Fruit fly (Drosophila melanogaster) whole organism, embryonic: ENCODE results near the gene Rim2.

ENCODE experiments used
- ATbp ChIP-seq: fragments of 200-800 bp; sonication (Bioruptor generic); optimal IDR thresholded peaks from 2 replicates; lab custom pipeline; 2017; ENCODE audit warnings: missing biosample characterization, mild to moderate bottlenecking, missing genetic modification characterization, missing genetic modification reagents
- B-H2 ChIP-seq: fragments of 200-800 bp; sonication (Bioruptor generic); optimal IDR thresholded peaks from 2 replicates; lab custom pipeline; 2018; ENCODE audit warnings: missing biosample characterization, mild to moderate bottlenecking, missing genetic modification characterization
- Blimp-1 ChIP-seq: fragments of 200-800 bp; sonication (Bioruptor generic); optimal IDR thresholded peaks from 3 replicates; lab custom pipeline; 2018; ENCODE audit warnings: missing biosample characterization, missing genetic modification characterization, mild to moderate bottlenecking, moderate library complexity, missing genetic modification reagents
- CG10431 ChIP-seq: fragments of 200-800 bp; sonication (Bioruptor generic); optimal IDR thresholded peaks from 3 replicates; lab custom pipeline; 2018; ENCODE audit warnings: missing biosample characterization, mild to moderate bottlenecking, missing genetic modification characterization
- CG10543 ChIP-seq: fragments of 200-800 bp; sonication (Bioruptor generic); optimal IDR thresholded peaks from 3 replicates; lab custom pipeline; 2017; ENCODE audit warnings: missing biosample characterization, mild to moderate bottlenecking, missing genetic modification characterization, moderate library complexity
- CG12299 ChIP-seq: fragments of 200-800 bp; sonication (Bioruptor generic); optimal IDR thresholded peaks from 2 replicates; lab custom pipeline; 2018; ENCODE audit warnings: missing biosample characterization, mild to moderate bottlenecking, missing genetic modification characterization
- CG13775 ChIP-seq: fragments of 200-800 bp; sonication (Bioruptor generic); optimal IDR thresholded peaks from 3 replicates; lab custom pipeline; 2017; ENCODE audit warnings: missing biosample characterization, mild to moderate bottlenecking, missing genetic modification characterization
- CG1529 ChIP-seq: fragments of 200-800 bp; sonication (Bioruptor generic); optimal IDR thresholded peaks from 3 replicates; lab custom pipeline; 2018; ENCODE audit warnings: missing biosample characterization, missing genetic modification characterization
- CG17802 ChIP-seq: fragments of 200-800 bp; sonication (Bioruptor generic); optimal IDR thresholded peaks from 2 replicates; lab custom pipeline; 2018; ENCODE audit warnings: missing biosample characterization, mild to moderate bottlenecking, missing genetic modification characterization, moderate library complexity
- CG2712 ChIP-seq: fragments of 200-800 bp; optimal IDR thresholded peaks from 3 replicates; lab custom pipeline; 2019; ENCODE audit warnings: missing biosample characterization, mild to moderate bottlenecking, missing genetic modification characterization, moderate library complexity
- CG2889 ChIP-seq: fragments of 200-800 bp; sonication (Bioruptor generic); IDR thresholded peaks from 3 replicates; pipeline ENCODE4 v1.3.6; 2022; ENCODE audit warnings: missing biosample characterization, missing genetic modification characterization
- CG3065 ChIP-seq: fragments of 200-800 bp; sonication (Bioruptor generic); optimal IDR thresholded peaks from 2 replicates; lab custom pipeline; 2016; ENCODE audit warnings: missing biosample characterization, missing genetic modification characterization
- CG6765 ChIP-seq: fragments of 200-800 bp; sonication (Bioruptor generic); optimal IDR thresholded peaks from 3 replicates; lab custom pipeline; 2017; ENCODE audit warnings: missing biosample characterization, mild to moderate bottlenecking, missing genetic modification characterization
- CG6813 ChIP-seq: fragments of 200-800 bp; sonication (Bioruptor generic); optimal IDR thresholded peaks from 2 replicates; lab custom pipeline; 2017; ENCODE audit warnings: missing biosample characterization, missing genetic modification characterization, mild to moderate bottlenecking, moderate library complexity, missing genetic modification reagents
- CG8359 ChIP-seq: fragments of 200-800 bp; sonication (Bioruptor generic); optimal IDR thresholded peaks from 2 replicates; lab custom pipeline; 2017; ENCODE audit warnings: missing biosample characterization, mild to moderate bottlenecking, missing genetic modification characterization, borderline replicate concordance
- CG8924 ChIP-seq: fragments of 200-800 bp; optimal IDR thresholded peaks from 3 replicates; lab custom pipeline; 2019; ENCODE audit warnings: missing biosample characterization, mild to moderate bottlenecking, missing genetic modification characterization, moderate library complexity
- CG9215 ChIP-seq: fragments of 200-800 bp; sonication (Bioruptor generic); IDR thresholded peaks from 2 replicates; pipeline ENCODE4 v1.3.6; 2022; ENCODE audit warnings: missing biosample characterization, missing genetic modification characterization
- Dp ChIP-seq: fragments of 200-800 bp; sonication (Bioruptor generic); optimal IDR thresholded peaks from 2 replicates; lab custom pipeline; 2018; ENCODE audit warnings: missing biosample characterization, mild to moderate bottlenecking, missing genetic modification characterization, moderate library complexity
- Eip74EF ChIP-seq, 2 experiments: fragments of 200-800 bp in 1 of 2; fragments of >200 bp in 1 of 2; sonication (Bioruptor generic) in 1 of 2; optimal IDR thresholded peaks; 2 replicates each; lab custom pipeline; 2017 to 2019; ENCODE audit warnings: missing biosample characterization in 2 of 2, missing genetic modification characterization in 2 of 2, mild to moderate bottlenecking in 1 of 2, moderate library complexity in 1 of 2
- HLH4C ChIP-seq: fragments of 200-800 bp; sonication (Bioruptor generic); IDR thresholded peaks from 3 replicates; pipeline ENCODE4 v1.3.6; 2022; ENCODE audit warnings: missing biosample characterization, missing genetic modification characterization; ENCODE audit not compliant: partially characterized antibody
- Optix ChIP-seq: fragments of 200-800 bp; sonication (Bioruptor generic); IDR thresholded peaks from 3 replicates; pipeline ENCODE4 v1.3.6; 2022; ENCODE audit warnings: missing biosample characterization, missing genetic modification characterization
- Pdp1 ChIP-seq, 2 experiments: fragments of 200-800 bp; sonication (Bioruptor generic); optimal IDR thresholded peaks; 3 replicates each; lab custom pipeline; 2016; ENCODE audit warnings: missing biosample characterization in 2 of 2, missing genetic modification characterization in 2 of 2, mild to moderate bottlenecking in 1 of 2, moderate library complexity in 1 of 2
- Ptx1 ChIP-seq: fragments of 200-800 bp; sonication (Bioruptor generic); IDR thresholded peaks from 2 replicates; pipeline ENCODE4 v1.3.6; 2022; ENCODE audit warnings: missing biosample characterization, missing genetic modification characterization
- Rfx ChIP-seq: fragments of 200-800 bp; sonication (Bioruptor generic); IDR thresholded peaks from 2 replicates; pipeline ENCODE4 v1.3.6; 2022; ENCODE audit warnings: missing biosample characterization, missing genetic modification characterization
- Taf1 ChIP-seq: fragments of 200-800 bp; sonication (Bioruptor generic); IDR thresholded peaks from 2 replicates; pipeline ENCODE4 v1.3.6; 2022; ENCODE audit warnings: missing biosample characterization, missing genetic modification characterization
- YL-1 ChIP-seq: fragments of 200-800 bp; sonication (Bioruptor generic); optimal IDR thresholded peaks from 3 replicates; lab custom pipeline; 2017; ENCODE audit warnings: missing biosample characterization, mild to moderate bottlenecking, missing genetic modification characterization
- ab ChIP-seq: fragments of 200-800 bp; sonication (Bioruptor generic); optimal IDR thresholded peaks from 2 replicates; lab custom pipeline; 2016; ENCODE audit warnings: missing biosample characterization, missing genetic modification characterization
- cad ChIP-seq: fragments of >200 bp; optimal IDR thresholded peaks from 2 replicates; lab custom pipeline; 2017; ENCODE audit warnings: missing biosample characterization, missing genetic modification characterization
- corto ChIP-seq: fragments of 200-800 bp; sonication (Bioruptor generic); optimal IDR thresholded peaks from 2 replicates; lab custom pipeline; 2016; ENCODE audit warnings: missing biosample characterization, mild to moderate bottlenecking, missing genetic modification characterization, moderate library complexity
- da ChIP-seq: fragments of 200-800 bp; sonication (Bioruptor generic); optimal IDR thresholded peaks from 2 replicates; lab custom pipeline; 2016; ENCODE audit warnings: missing biosample characterization, missing genetic modification characterization
- dysf ChIP-seq: fragments of 200-800 bp; sonication (Bioruptor generic); IDR thresholded peaks from 3 replicates; pipeline ENCODE4 v1.3.6; 2022; ENCODE audit warnings: missing biosample characterization, missing genetic modification characterization
- emc ChIP-seq: fragments of 200-800 bp; sonication (Bioruptor generic); optimal IDR thresholded peaks from 2 replicates; lab custom pipeline; 2016; ENCODE audit warnings: missing biosample characterization, missing genetic modification characterization
- fd102C ChIP-seq: fragments of 200-800 bp; sonication (Bioruptor generic); optimal IDR thresholded peaks from 2 replicates; lab custom pipeline; 2018; ENCODE audit warnings: missing biosample characterization, mild to moderate bottlenecking, missing genetic modification characterization, moderate library complexity
- hkb ChIP-seq, 2 experiments: fragments of 200-800 bp in 1 of 2; fragments of >200 bp in 1 of 2; sonication (Bioruptor generic) in 1 of 2; IDR thresholded peaks in 1 of 2; optimal IDR thresholded peaks in 1 of 2; 2 replicates each; pipeline versions ENCODE4 v1.3.6 to Lab custom; 2017 to 2022; ENCODE audit warnings: missing biosample characterization in 1 of 2, missing genetic modification characterization in 1 of 2
- kni ChIP-seq: fragments of 200-800 bp; sonication (Bioruptor generic); optimal IDR thresholded peaks from 3 replicates; lab custom pipeline; 2017; ENCODE audit warnings: mild to moderate bottlenecking, missing biosample characterization, missing genetic modification reagents, missing genetic modification characterization
- luna ChIP-seq: fragments of 200-800 bp; sonication (Bioruptor generic); optimal IDR thresholded peaks from 2 replicates; lab custom pipeline; 2016; ENCODE audit warnings: missing biosample characterization, missing genetic modification characterization
- mirr ChIP-seq: fragments of 200-800 bp; sonication (Bioruptor generic); optimal IDR thresholded peaks from 3 replicates; lab custom pipeline; 2018; ENCODE audit warnings: missing biosample characterization, mild to moderate bottlenecking, missing genetic modification characterization
- nmo ChIP-seq: fragments of 200-800 bp; sonication (Bioruptor generic); optimal IDR thresholded peaks from 2 replicates; lab custom pipeline; 2018; ENCODE audit warnings: missing biosample characterization, mild to moderate bottlenecking, missing genetic modification characterization, moderate library complexity
- rib ChIP-seq: fragments of 200-800 bp; sonication (Bioruptor generic); IDR thresholded peaks from 2 replicates; pipeline ENCODE4 v1.3.6; 2022; ENCODE audit warnings: missing biosample characterization, missing genetic modification characterization
- salm ChIP-seq: fragments of 200-800 bp; sonication (Bioruptor generic); optimal IDR thresholded peaks from 2 replicates; lab custom pipeline; 2018; ENCODE audit warnings: missing biosample characterization, mild to moderate bottlenecking, missing genetic modification characterization
- sim ChIP-seq: fragments of 200-800 bp; sonication (Bioruptor generic); IDR thresholded peaks from 2 replicates; pipeline ENCODE4 v1.3.6; 2022; ENCODE audit warnings: missing biosample characterization, missing genetic modification characterization
- sisA ChIP-seq: fragments of 200-800 bp; sonication (Bioruptor generic); IDR thresholded peaks from 2 replicates; pipeline ENCODE4 v1.3.6; 2022; ENCODE audit warnings: missing biosample characterization, missing genetic modification characterization
- slou ChIP-seq: fragments of 200-800 bp; sonication (Bioruptor generic); optimal IDR thresholded peaks from 3 replicates; lab custom pipeline; 2016; ENCODE audit warnings: missing biosample characterization, missing genetic modification characterization
- stwl ChIP-seq: fragments of 200-800 bp; sonication (Bioruptor generic); optimal IDR thresholded peaks from 3 replicates; lab custom pipeline; 2018; ENCODE audit warnings: missing biosample characterization, mild to moderate bottlenecking, missing genetic modification characterization, moderate library complexity
- tin ChIP-seq: fragments of 200-800 bp; sonication (Bioruptor generic); optimal IDR thresholded peaks from 3 replicates; lab custom pipeline; 2016; ENCODE audit warnings: missing biosample characterization, missing genetic modification characterization
- tll ChIP-seq, 2 experiments: fragments of 200-800 bp in 1 of 2; fragments of >200 bp in 1 of 2; sonication (Bioruptor generic) in 1 of 2; optimal IDR thresholded peaks; 2 replicates each; lab custom pipeline; 2017 to 2019; ENCODE audit warnings: missing biosample characterization in 2 of 2, missing genetic modification characterization in 2 of 2, mild to moderate bottlenecking in 1 of 2, moderate library complexity in 1 of 2
- wdn ChIP-seq: fragments of 200-800 bp; sonication (Bioruptor generic); IDR thresholded peaks from 2 replicates; pipeline ENCODE4 v1.3.6; 2022; ENCODE audit warnings: missing biosample characterization, missing genetic modification characterization
- yki ChIP-seq: fragments of >200 bp; optimal IDR thresholded peaks from 3 replicates; lab custom pipeline; 2018
- zen ChIP-seq: fragments of 200-800 bp; sonication (Bioruptor generic); optimal IDR thresholded peaks from 3 replicates; lab custom pipeline; 2018; ENCODE audit warnings: missing biosample characterization, mild to moderate bottlenecking, missing genetic modification characterization, moderate library complexity

Gene Rim2

DNA sequence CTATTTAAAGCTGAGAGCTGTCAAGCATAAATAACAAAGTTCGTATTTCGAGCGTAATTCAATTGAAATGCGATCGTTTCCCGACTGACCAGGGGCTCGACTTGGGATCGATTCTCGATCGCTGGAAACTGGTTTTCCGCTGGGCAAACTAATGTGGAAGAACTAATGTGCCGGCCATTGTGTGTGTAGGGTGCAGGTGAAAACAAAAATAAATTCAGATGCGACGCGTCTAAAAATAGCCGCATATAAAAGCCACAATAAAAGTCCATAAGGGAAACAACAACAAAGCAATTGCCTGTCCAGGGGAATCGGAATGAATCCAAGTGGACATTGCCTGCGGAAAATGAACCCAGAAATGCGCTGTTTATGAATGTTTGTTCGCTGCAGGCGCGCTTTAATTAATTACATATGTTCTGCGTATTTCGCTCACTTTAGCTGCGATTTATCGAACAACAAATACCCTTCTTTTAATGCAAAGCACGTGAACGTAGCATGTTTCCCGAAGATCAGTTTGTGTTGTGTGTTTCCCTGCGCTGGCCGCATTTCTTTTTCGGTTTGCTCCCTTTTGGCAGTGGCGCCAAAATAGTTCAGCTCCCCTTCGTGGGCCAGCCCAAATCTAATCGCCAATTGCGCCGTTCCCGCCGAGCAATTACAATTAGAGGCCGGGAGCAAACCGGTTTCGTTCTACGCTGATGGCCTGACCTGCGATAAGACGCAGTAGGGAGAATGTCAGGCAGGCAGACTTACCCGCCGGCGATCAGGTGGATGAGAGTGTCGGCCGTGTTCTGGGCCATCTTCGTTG lies 852 bp downstream of the Rim2 start (continued):
- no peak for TF ChIP-seq Pdp1 (GFP tag; optimal IDR thresholded peaks at IDR 0.05; lab: Kevin White, UChicago)
- TF ChIP-seq sim (GFP tag; lab: Robert Waterston, UW): no peak
- peak; percentile 21 for TF ChIP-seq zen (tag; lab: Kevin White, UChicago)
- TF ChIP-seq da (GFP tag; lab: Kevin White, UChicago): no peak
- no peak for TF ChIP-seq rib (GFP tag; lab: Robert Waterston, UW)
- no peak; the same call in 2 of the 3 replicates for TF ChIP-seq dysf
- peak; percentile 10 for TF ChIP-seq CG17802 (tag; lab: Kevin White, UChicago)
- no peak for TF ChIP-seq luna (GFP tag; lab: Kevin White, UChicago)
- TF ChIP-seq nmo (GFP tag; lab: Kevin White, UChicago): no peak
- no peak for TF ChIP-seq HLH4C (GFP tag; lab: Robert Waterston, UW)
- 0 out of 2 replicates have a peak, but pooled peaks have one; percentile 13 for TF ChIP-seq Ptx1 (GFP tag; lab: Robert Waterston, UW)
- TF ChIP-seq corto: no peak
- TF ChIP-seq CG10543 (GFP tag; lab: Kevin White, UChicago): no peak
- TF ChIP-seq ATbp: no peak
- TF ChIP-seq wdn: no peak
- TF ChIP-seq Optix (GFP tag; lab: Robert Waterston, UW): no peak
- no peak for TF ChIP-seq CG2889 (GFP tag; lab: Robert Waterston, UW)
- no peak for TF ChIP-seq CG1529 (GFP tag; lab: Kevin White, UChicago)
- TF ChIP-seq hkb (optimal IDR thresholded peaks at IDR 0.05; lab: Kevin White, UChicago): no peak
- TF ChIP-seq hkb (GFP tag; IDR thresholded peaks at IDR 0.05; lab: Robert Waterston, UW): no peak
- TF ChIP-seq B-H2: no peak
- peak; percentile 40 for TF ChIP-seq Rfx (GFP tag; lab: Robert Waterston, UW)
- no peak for TF ChIP-seq CG6813 (GFP tag; lab: Kevin White, UChicago)
- TF ChIP-seq CG6765 (GFP tag; lab: Kevin White, UChicago): no peak
- TF ChIP-seq tin (GFP tag; lab: Kevin White, UChicago): no peak
- no peak for TF ChIP-seq stwl (tag; lab: Kevin White, UChicago)
- no peak for TF ChIP-seq salm (tag; lab: Kevin White, UChicago)
- no peak for TF ChIP-seq CG3065 (GFP tag; lab: Kevin White, UChicago)
- TF ChIP-seq tll (GFP tag; optimal IDR thresholded peaks at IDR 0.05; lab: Kevin White, UChicago): no peak
- peak; percentile 24 for TF ChIP-seq CG2712 (tag; lab: Kevin White, UChicago)
- no peak for TF ChIP-seq ab (GFP tag; lab: Kevin White, UChicago)
- TF ChIP-seq CG13775 (GFP tag; lab: Kevin White, UChicago): peak; percentile 2
- TF ChIP-seq CG12299 (tag; lab: Kevin White, UChicago): no peak
- no peak for TF ChIP-seq YL-1 (GFP tag; lab: Kevin White, UChicago)
- TF ChIP-seq mirr: no peak
- TF ChIP-seq CG8359 (GFP tag; lab: Kevin White, UChicago): no peak
- TF ChIP-seq Taf1 (GFP tag; lab: Robert Waterston, UW): no peak
- TF ChIP-seq slou (GFP tag; lab: Kevin White, UChicago): no peak
- TF ChIP-seq Blimp-1 (GFP tag; lab: Kevin White, UChicago): peak; percentile 55
- no peak for TF ChIP-seq Dp (GFP tag; lab: Kevin White, UChicago)
- no peak for TF ChIP-seq emc (GFP tag; lab: Kevin White, UChicago)
- peak; percentile 16 for TF ChIP-seq kni (GFP tag; lab: Kevin White, UChicago)
- TF ChIP-seq fd102C (GFP tag; lab: Kevin White, UChicago): no peak
- TF ChIP-seq CG9215 (GFP tag; lab: Robert Waterston, UW): no peak
- no peak for TF ChIP-seq CG10431 (GFP tag; lab: Kevin White, UChicago)
- peak; percentile 19 for TF ChIP-seq CG8924 (tag; lab: Kevin White, UChicago)
- TF ChIP-seq cad (GFP tag; lab: Kevin White, UChicago): no peak
- TF ChIP-seq yki (lab: Kevin White, UChicago): no peak
- TF ChIP-seq Eip74EF (GFP tag; optimal IDR thresholded peaks at IDR 0.05; lab: Kevin White, UChicago): peak in 1 of 2 experiments; percentile 53
- TF ChIP-seq sisA (GFP tag; lab: Robert Waterston, UW): no peak
